Worm (Caenorhabditis elegans) whole organism, L2 larva: ENCODE results near the gene elo-5.
A peak's percentile ranks its signal among the peaks of the same experiment; 100 is the strongest.

Experiments used
- C34F6.9 ChIP-seq: fragments of 150-350 bp; optimal IDR thresholded peaks from 2 replicates; lab custom pipeline; 2014; ENCODE audit warnings: missing biosample characterization, missing genetic modification characterization
- F13H6.1 ChIP-seq: sonication (generic microtip); optimal IDR thresholded peaks from 2 replicates; lab custom pipeline; 2016; ENCODE audit warnings: missing genetic modification characterization, missing compliant biosample characterization
- R02D3.7 ChIP-seq: fragments of 150-350 bp; optimal IDR thresholded peaks from 2 replicates; lab custom pipeline; 2014; ENCODE audit warnings: missing biosample characterization, missing genetic modification characterization
- Y55F3AM.14 ChIP-seq: fragments of 200-800 bp; sonication (Bioruptor generic); optimal IDR thresholded peaks from 2 replicates; lab custom pipeline; 2018; ENCODE audit warnings: mild to moderate bottlenecking, missing genetic modification characterization, missing compliant biosample characterization
- alr-1 ChIP-seq: fragments of 150-350 bp; optimal IDR thresholded peaks from 2 replicates; lab custom pipeline; 2014; ENCODE audit warnings: missing biosample characterization, missing genetic modification characterization
- blmp-1 ChIP-seq: sonication (generic microtip); optimal IDR thresholded peaks from 2 replicates; lab custom pipeline; 2017; ENCODE audit warnings: missing genetic modification characterization, mild to moderate bottlenecking, missing compliant biosample characterization, antibody characterized with exemption, moderate library complexity; ENCODE audit not compliant: insufficient read depth
- ceh-16 ChIP-seq: fragments of 150-350 bp; optimal IDR thresholded peaks from 2 replicates; lab custom pipeline; 2014; ENCODE audit warnings: missing biosample characterization, missing genetic modification characterization
- ceh-82 ChIP-seq: fragments of 150-350 bp; optimal IDR thresholded peaks from 2 replicates; lab custom pipeline; 2014; ENCODE audit warnings: missing biosample characterization, missing genetic modification characterization
- crh-2 ChIP-seq: sonication (generic microtip); optimal IDR thresholded peaks from 2 replicates; lab custom pipeline; 2017; ENCODE audit warnings: missing biosample characterization, missing genetic modification characterization
- dmd-4 ChIP-seq: sonication (generic microtip); optimal IDR thresholded peaks from 2 replicates; lab custom pipeline; 2017; ENCODE audit warnings: missing biosample characterization, missing genetic modification characterization
- egl-27 ChIP-seq: sonication (generic microtip); optimal IDR thresholded peaks from 3 replicates; lab custom pipeline; 2017; ENCODE audit warnings: missing biosample characterization, missing genetic modification reagents, missing genetic modification characterization
- elt-3 ChIP-seq: sonication (generic microtip); optimal IDR thresholded peaks from 2 replicates; lab custom pipeline; 2017; ENCODE audit warnings: missing biosample characterization, missing genetic modification characterization
- fos-1 ChIP-seq: fragments of 150-350 bp; optimal IDR thresholded peaks from 2 replicates; lab custom pipeline; 2014; ENCODE audit warnings: missing biosample characterization, missing genetic modification characterization
- gmeb-1 ChIP-seq: fragments of 150-350 bp; optimal IDR thresholded peaks from 2 replicates; lab custom pipeline; 2014; ENCODE audit warnings: missing biosample characterization, missing genetic modification characterization
- lin-11 ChIP-seq: fragments of 150-350 bp; sonication (generic microtip); optimal IDR thresholded peaks from 2 replicates; lab custom pipeline; 2014; ENCODE audit warnings: missing biosample characterization, missing genetic modification characterization, inconsistent platforms, mixed read lengths
- lin-39 ChIP-seq: fragments of 150-350 bp; optimal IDR thresholded peaks from 2 replicates; lab custom pipeline; 2014; ENCODE audit warnings: missing biosample characterization, missing genetic modification reagents, missing genetic modification characterization
- lsy-2 ChIP-seq, 2 experiments: fragments of 150-350 bp in 1 of 2; sonication (generic microtip) in 1 of 2; optimal IDR thresholded peaks; 2 replicates each; lab custom pipeline; 2014 to 2017; ENCODE audit warnings: missing biosample characterization in 2 of 2, missing genetic modification characterization in 2 of 2
- mab-5 ChIP-seq: fragments of 150-350 bp; optimal IDR thresholded peaks from 2 replicates; lab custom pipeline; 2014; ENCODE audit warnings: missing biosample characterization, missing genetic modification characterization
- mbf-1 ChIP-seq: sonication (generic microtip); optimal IDR thresholded peaks from 2 replicates; lab custom pipeline; 2017; ENCODE audit warnings: missing biosample characterization, missing genetic modification characterization
- mdl-1 ChIP-seq, 2 experiments: fragments of 150-350 bp in 1 of 2; sonication (generic microtip) in 1 of 2; optimal IDR thresholded peaks; 2 replicates each; lab custom pipeline; 2017; ENCODE audit warnings: missing biosample characterization in 2 of 2, missing genetic modification characterization in 2 of 2
- nhr-11 ChIP-seq: fragments of 150-350 bp; optimal IDR thresholded peaks from 2 replicates; lab custom pipeline; 2014; ENCODE audit warnings: missing biosample characterization, missing genetic modification characterization
- nhr-12 ChIP-seq: fragments of 150-350 bp; optimal IDR thresholded peaks from 2 replicates; lab custom pipeline; 2014; ENCODE audit warnings: missing biosample characterization, missing genetic modification characterization
- nhr-129 ChIP-seq: fragments of 150-350 bp; optimal IDR thresholded peaks from 2 replicates; lab custom pipeline; 2014; ENCODE audit warnings: missing biosample characterization, missing genetic modification characterization
- nhr-21 ChIP-seq: fragments of 150-350 bp; optimal IDR thresholded peaks from 2 replicates; lab custom pipeline; 2014; ENCODE audit warnings: missing biosample characterization, missing genetic modification characterization
- nhr-237 ChIP-seq: fragments of 150-350 bp; optimal IDR thresholded peaks from 2 replicates; lab custom pipeline; 2014; ENCODE audit warnings: missing biosample characterization, missing genetic modification characterization
- nhr-25 ChIP-seq: fragments of 150-350 bp; sonication (generic microtip); optimal IDR thresholded peaks from 3 replicates; lab custom pipeline; 2014; ENCODE audit warnings: missing biosample characterization, missing genetic modification characterization
- skn-1 ChIP-seq: sonication (generic microtip); optimal IDR thresholded peaks from 2 replicates; lab custom pipeline; 2017; ENCODE audit warnings: missing biosample characterization, missing genetic modification characterization
- sma-3 ChIP-seq: sonication (generic microtip); optimal IDR thresholded peaks from 2 replicates; lab custom pipeline; 2016; ENCODE audit warnings: missing genetic modification reagents, missing genetic modification characterization, missing compliant biosample characterization
- sma-9 ChIP-seq, 2 experiments: fragments of 150-350 bp in 1 of 2; sonication (generic microtip) in 1 of 2; optimal IDR thresholded peaks; 2 replicates each; lab custom pipeline; 2014 to 2016; ENCODE audit warnings: missing genetic modification characterization in 2 of 2, mild to moderate bottlenecking in 1 of 2, missing biosample characterization in 1 of 2, missing compliant biosample characterization in 1 of 2, missing genetic modification reagents in 1 of 2, moderate library complexity in 1 of 2
- snpc-4 ChIP-seq: fragments of 150-350 bp; optimal IDR thresholded peaks from 2 replicates; lab custom pipeline; 2014; ENCODE audit warnings: missing biosample characterization, missing genetic modification characterization
- unc-39 ChIP-seq: fragments of 150-350 bp; optimal IDR thresholded peaks from 2 replicates; lab custom pipeline; 2014; ENCODE audit warnings: missing biosample characterization, missing genetic modification characterization
- unc-55 ChIP-seq: fragments of 150-350 bp; sonication (generic microtip); optimal IDR thresholded peaks from 3 replicates; lab custom pipeline; 2014; ENCODE audit warnings: missing biosample characterization, missing genetic modification reagents, missing genetic modification characterization
- unc-62 ChIP-seq: fragments of 150-350 bp; optimal IDR thresholded peaks from 2 replicates; lab custom pipeline; 2014; ENCODE audit warnings: missing biosample characterization, missing genetic modification reagents, missing genetic modification characterization
- ztf-1 ChIP-seq: fragments of 200-800 bp; sonication (Bioruptor generic); conservative IDR thresholded peaks from 2 replicates; pipeline ENCODE4 v1.3.6; 2022; ENCODE audit warnings: missing genetic modification characterization, missing compliant biosample characterization

elo-5 gene

ce11 chrIV:5377062-5377461, at the start of gene elo-5:
elo-5 (minus strand) TSS chrIV:5377117.
- TF ChIP-seq mbf-1 (tag; lab: Kevin White, UChicago): no peak
- TF ChIP-seq lsy-2 (tag; optimal IDR thresholded peaks at IDR 0.05; lab: Kevin White, UChicago): no peak
- peak; percentile 76 for TF ChIP-seq fos-1
- TF ChIP-seq blmp-1: no peak
- TF ChIP-seq, all 48 proteins: peak for 1

- TF ChIP-seq unc-39 (no peak), nhr-11 (tag; lab: Kevin White, UChicago) (no peak), gmeb-1 (tag; lab: Kevin White, UChicago) (no peak), mab-5 (tag; lab: Kevin White, UChicago) (no peak), snpc-4 (tag; lab: Kevin White, UChicago) (no peak), lin-11 (tag; lab: Kevin White, UChicago) (no peak), crh-2 (tag; lab: Kevin White, UChicago) (no peak)
These were observed 42.2 kb upstream of the elo-5 start, which contains the start of gene ehn-3 for ce11 chrIV:5419122-5419521. ehn-3 (minus strand) TSS chrIV:5419222.

ce11 chrIV:5415696-5416095, 38.8 kb upstream of the elo-5 start, which contains the start of gene spp-7:
spp-7 (minus strand) TSS chrIV:5415796.
- TF ChIP-seq sma-3: no peak
- TF ChIP-seq skn-1 (tag; lab: Kevin White, UChicago): no peak
- no peak for TF ChIP-seq lin-39 (tag; lab: Kevin White, UChicago)
- TF ChIP-seq lin-11 (tag; lab: Kevin White, UChicago): no peak
- TF ChIP-seq nhr-12 (tag; lab: Kevin White, UChicago): no peak
- no peak for TF ChIP-seq mbf-1 (tag; lab: Kevin White, UChicago)
- no peak for TF ChIP-seq egl-27 (tag; lab: Kevin White, UChicago)
- TF ChIP-seq elt-3 (tag; lab: Kevin White, UChicago): no peak
- TF ChIP-seq unc-62: no peak
- no peak for TF ChIP-seq unc-55 (GFP tag; lab: Kevin White, UChicago)
- TF ChIP-seq unc-39: no peak
- TF ChIP-seq mdl-1 (tag; optimal IDR thresholded peaks at IDR 0.05; lab: Kevin White, UChicago): no peak
- no peak for TF ChIP-seq ztf-1 (GFP tag; lab: Robert Waterston, UW)
- TF ChIP-seq snpc-4 (tag; lab: Kevin White, UChicago): no peak
- no peak for TF ChIP-seq nhr-21 (tag; lab: Kevin White, UChicago)
- no peak for TF ChIP-seq sma-9 (GFP tag; optimal IDR thresholded peaks at IDR 0.05; lab: Kevin White, UChicago)
- TF ChIP-seq sma-9 (tag; optimal IDR thresholded peaks at IDR 0.05; lab: Kevin White, UChicago): no peak
- no peak for TF ChIP-seq alr-1 (tag; lab: Kevin White, UChicago)
- TF ChIP-seq nhr-25: no peak
- no peak for TF ChIP-seq dmd-4 (tag; lab: Kevin White, UChicago)

ce11 chrIV:5411641-5412337, 34.9 kb upstream of the elo-5 start, which contains the start of gene ZK616.8:
ZK616.8 (minus strand) TSS chrIV:5412193.
- TF ChIP-seq blmp-1 (no peak), nhr-237 (tag; lab: Kevin White, UChicago) (no peak), Y55F3AM.14 (GFP tag; lab: Kevin White, UChicago) (no peak), unc-39 (no peak), R02D3.7 (tag; lab: Kevin White, UChicago) (no peak), nhr-129 (tag; lab: Kevin White, UChicago) (no peak), C34F6.9 (tag; lab: Kevin White, UChicago) (no peak), ceh-16 (tag; lab: Kevin White, UChicago) (no peak), ceh-82 (tag; lab: Kevin White, UChicago) (no peak), lin-11 (tag; lab: Kevin White, UChicago) (no peak), nhr-12 (tag; lab: Kevin White, UChicago) (no peak), F13H6.1 (tag; lab: Kevin White, UChicago) (no peak), sma-9 (GFP tag; optimal IDR thresholded peaks at IDR 0.05; lab: Kevin White, UChicago) (no peak), sma-9 (tag; optimal IDR thresholded peaks at IDR 0.05; lab: Kevin White, UChicago) (no peak)
